Worm (Caenorhabditis elegans) whole organism, L3 larva: ENCODE data around the gene T18D3.1.

ENCODE experiments used
- ZK546.5 ChIP-seq: sonication (generic microtip); optimal IDR thresholded peaks from 2 replicates; lab custom pipeline; 2017; ENCODE audit warnings: missing biosample characterization, missing genetic modification characterization
- ama-1 ChIP-seq: fragments of 150-350 bp; optimal IDR thresholded peaks from 2 replicates; lab custom pipeline; 2018
- daf-12 ChIP-seq: fragments of 150-350 bp; optimal IDR thresholded peaks from 2 replicates; lab custom pipeline; 2014; ENCODE audit warnings: missing biosample characterization, missing genetic modification reagents, missing genetic modification characterization
- eor-1 ChIP-seq, 2 experiments: fragments of 150-350 bp; optimal IDR thresholded peaks; 2 replicates each; lab custom pipeline; 2014 to 2018; ENCODE audit warnings: missing biosample characterization in 2 of 2, missing genetic modification characterization in 2 of 2
- nhr-12 ChIP-seq: fragments of 150-350 bp; optimal IDR thresholded peaks from 2 replicates; lab custom pipeline; 2014; ENCODE audit warnings: missing biosample characterization, missing genetic modification characterization
- nhr-237 ChIP-seq: fragments of 150-350 bp; optimal IDR thresholded peaks from 2 replicates; lab custom pipeline; 2014; ENCODE audit warnings: missing biosample characterization, missing genetic modification characterization
- nhr-25 ChIP-seq: sonication (generic microtip); optimal IDR thresholded peaks from 2 replicates; lab custom pipeline; 2017; ENCODE audit warnings: missing biosample characterization, missing genetic modification characterization
- nhr-28 ChIP-seq: fragments of 150-350 bp; optimal IDR thresholded peaks from 2 replicates; lab custom pipeline; 2014; ENCODE audit warnings: missing biosample characterization, missing genetic modification characterization
- nhr-67 ChIP-seq: fragments of 150-350 bp; optimal IDR thresholded peaks from 2 replicates; lab custom pipeline; 2014; ENCODE audit warnings: missing biosample characterization, missing genetic modification characterization
- nhr-77 ChIP-seq: fragments of 150-350 bp; optimal IDR thresholded peaks from 2 replicates; lab custom pipeline; 2014; ENCODE audit warnings: missing biosample characterization, missing genetic modification characterization
- snpc-4 ChIP-seq: fragments of 150-350 bp; optimal IDR thresholded peaks from 2 replicates; lab custom pipeline; 2014; ENCODE audit warnings: missing biosample characterization, missing genetic modification characterization
- unc-62 ChIP-seq: fragments of 150-350 bp; sonication (generic microtip); optimal IDR thresholded peaks from 4 replicates; lab custom pipeline; 2014; ENCODE audit warnings: missing biosample characterization, missing genetic modification reagents, missing genetic modification characterization

DNA sequence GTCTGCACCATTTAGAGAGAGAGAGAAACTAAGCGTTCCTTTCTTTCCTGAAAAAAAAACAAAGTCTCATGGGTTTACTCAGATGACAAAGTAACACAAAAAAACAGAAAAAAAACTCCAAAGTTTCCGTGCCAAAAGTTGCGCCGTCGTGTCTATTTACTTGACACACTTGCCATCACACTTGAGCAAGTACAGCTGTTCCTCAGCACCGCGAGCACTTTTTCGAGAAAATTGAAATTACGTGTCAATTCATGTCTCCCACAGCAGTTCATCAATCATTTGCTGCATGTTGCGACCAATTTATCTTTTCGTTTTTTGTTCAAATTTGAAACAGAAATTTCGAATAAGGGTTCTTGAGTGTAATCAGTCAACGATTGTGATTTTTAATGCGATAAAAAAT is 18.1 kb upstream of the T18D3.1 start:
- TF ChIP-seq nhr-12 = no peak
- TF ChIP-seq nhr-25 (tag; lab: Kevin White, UChicago) = no peak
- TF ChIP-seq nhr-67 (tag; lab: Kevin White, UChicago) = no peak
- TF ChIP-seq snpc-4 (tag; lab: Kevin White, UChicago) = no peak
- no peak for TF ChIP-seq unc-62
- TF ChIP-seq nhr-237 (tag; lab: Kevin White, UChicago) = no peak
- TF ChIP-seq ZK546.5 (tag; lab: Kevin White, UChicago) = no peak
- TF ChIP-seq ama-1 (lab: Kevin White, UChicago) = no peak
- TF ChIP-seq nhr-77 (tag; lab: Kevin White, UChicago) = no peak
- TF ChIP-seq daf-12 (tag; lab: Kevin White, UChicago) = no peak
- TF ChIP-seq nhr-28 (tag; lab: Kevin White, UChicago) = no peak
- no peak for TF ChIP-seq eor-1 (tag; optimal IDR thresholded peaks at IDR 0.05; lab: Kevin White, UChicago)
